Worm (Caenorhabditis elegans) whole organism, early embryonic: Measurements from ENCODE around the gene dyf-4.

Source experiments
- B0310.2 ChIP-seq: sonication (generic microtip); optimal IDR thresholded peaks from 2 replicates; lab custom pipeline; 2016; ENCODE audit warnings: mild to moderate bottlenecking, missing genetic modification characterization, missing compliant biosample characterization
- F13C5.2 ChIP-seq: sonication (generic microtip); optimal IDR thresholded peaks from 2 replicates; lab custom pipeline; 2017; ENCODE audit warnings: mild to moderate bottlenecking, missing genetic modification characterization, inconsistent platforms, missing compliant biosample characterization
- aly-1 ChIP-seq: sonication (generic microtip); optimal IDR thresholded peaks from 2 replicates; lab custom pipeline; 2016; ENCODE audit warnings: missing genetic modification characterization, missing compliant biosample characterization
- ama-1 ChIP-seq: fragments of 150-350 bp; optimal IDR thresholded peaks from 2 replicates; lab custom pipeline; 2014
- ceh-13 ChIP-seq: fragments of 200-800 bp; sonication (Bioruptor generic); optimal IDR thresholded peaks from 2 replicates; lab custom pipeline; 2018; ENCODE audit warnings: mild to moderate bottlenecking, missing genetic modification characterization, missing compliant biosample characterization
- ceh-36 ChIP-seq: sonication (generic microtip); optimal IDR thresholded peaks from 2 replicates; lab custom pipeline; 2016; ENCODE audit warnings: missing genetic modification characterization, inconsistent platforms, missing compliant biosample characterization
- ets-7 ChIP-seq: sonication (generic microtip); optimal IDR thresholded peaks from 2 replicates; lab custom pipeline; 2016; ENCODE audit warnings: missing genotype, missing genetic modification characterization, missing compliant biosample characterization
- flt-1 ChIP-seq: fragments of 200-800 bp; sonication (Bioruptor generic); IDR thresholded peaks from 2 replicates; pipeline ENCODE4 v1.3.6; 2022; ENCODE audit warnings: missing genetic modification characterization, missing compliant biosample characterization
- hmbx-1 ChIP-seq: sonication (generic microtip); optimal IDR thresholded peaks from 2 replicates; lab custom pipeline; 2016; ENCODE audit warnings: mild to moderate bottlenecking, missing genetic modification characterization, missing compliant biosample characterization
- hmg-4 ChIP-seq: fragments of 200-800 bp; sonication (Bioruptor generic); optimal IDR thresholded peaks from 2 replicates; lab custom pipeline; 2018; ENCODE audit warnings: mild to moderate bottlenecking, missing genetic modification characterization, missing compliant biosample characterization
- hnd-1 ChIP-seq: sonication (generic microtip); optimal IDR thresholded peaks from 2 replicates; lab custom pipeline; 2016; ENCODE audit warnings: missing genetic modification characterization, missing compliant biosample characterization
- pes-1 ChIP-seq: fragments of 200-800 bp; sonication (Bioruptor generic); IDR thresholded peaks from 2 replicates; pipeline ENCODE4 v1.3.6; 2022; ENCODE audit warnings: missing genetic modification reagents, missing genetic modification characterization, missing compliant biosample characterization
- scrt-1 ChIP-seq: fragments of 200-800 bp; sonication (Bioruptor generic); IDR thresholded peaks from 2 replicates; pipeline ENCODE4 v1.3.6; 2022; ENCODE audit warnings: missing genetic modification characterization, missing compliant biosample characterization
- sea-1 ChIP-seq: fragments of 200-800 bp; sonication (Bioruptor generic); conservative IDR thresholded peaks from 2 replicates; pipeline ENCODE4 v1.3.6; 2022; ENCODE audit warnings: missing genetic modification characterization, missing compliant biosample characterization
- tbx-11 ChIP-seq: fragments of 200-800 bp; sonication (Bioruptor generic); IDR thresholded peaks from 2 replicates; pipeline ENCODE4 v1.3.6; 2022; ENCODE audit warnings: missing genetic modification characterization, missing compliant biosample characterization
- tbx-37 ChIP-seq: fragments of 200-800 bp; sonication (Bioruptor generic); conservative IDR thresholded peaks from 2 replicates; pipeline ENCODE4 v1.3.6; 2022; ENCODE audit warnings: missing genetic modification reagents, missing genetic modification characterization, missing compliant biosample characterization
- tra-4 ChIP-seq: sonication (generic microtip); optimal IDR thresholded peaks from 2 replicates; lab custom pipeline; 2017; ENCODE audit warnings: missing genetic modification characterization, missing compliant biosample characterization

The dyf-4 gene

ce11 chrV:12525526-12525925, at the start of gene dyf-4:
Gene dyf-4 (minus strand): TSS chrV:12525738.
- TF ChIP-seq tbx-37 (no peak), B0310.2 (tag; lab: Kevin White, UChicago) (no peak), sea-1 (GFP tag; lab: Robert Waterston, UW) (no peak), ceh-13 (GFP tag; lab: Kevin White, UChicago) (no peak), ama-1 (lab: Kevin White, UChicago) (no peak), tra-4 (tag; lab: Kevin White, UChicago) (no peak), F13C5.2 (tag; lab: Kevin White, UChicago) (no peak), tbx-11 (GFP tag; lab: Robert Waterston, UW) (no peak), hmbx-1 (tag; lab: Kevin White, UChicago) (no peak), ets-7 (tag; lab: Kevin White, UChicago) (no peak), pes-1 (GFP tag; lab: Robert Waterston, UW) (no peak), hnd-1 (no peak), flt-1 (GFP tag; lab: Robert Waterston, UW) (no peak), scrt-1 (GFP tag; lab: Robert Waterston, UW) (no peak), aly-1 (tag; lab: Kevin White, UChicago) (no peak), ceh-36 (tag; lab: Kevin White, UChicago) (no peak), hmg-4 (GFP tag; lab: Kevin White, UChicago) (no peak)

ce11 chrV:12570271-12570670, 44.7 kb upstream of the dyf-4 start:
- no peak for TF ChIP-seq sea-1 (GFP tag; lab: Robert Waterston, UW)
- no peak for TF ChIP-seq ama-1 (lab: Kevin White, UChicago)
- TF ChIP-seq flt-1 (GFP tag; lab: Robert Waterston, UW): no peak
- no peak for TF ChIP-seq ceh-36 (tag; lab: Kevin White, UChicago)

- TF ChIP-seq F13C5.2 (tag; lab: Kevin White, UChicago) (no peak), ama-1 (lab: Kevin White, UChicago) (no peak)
Observed at ce11 chrV:12567850-12568249, 42.3 kb upstream of the dyf-4 start, which contains the start of gene E02A10.4. Gene E02A10.4 (minus strand): TSS chrV:12567950.

DNA sequence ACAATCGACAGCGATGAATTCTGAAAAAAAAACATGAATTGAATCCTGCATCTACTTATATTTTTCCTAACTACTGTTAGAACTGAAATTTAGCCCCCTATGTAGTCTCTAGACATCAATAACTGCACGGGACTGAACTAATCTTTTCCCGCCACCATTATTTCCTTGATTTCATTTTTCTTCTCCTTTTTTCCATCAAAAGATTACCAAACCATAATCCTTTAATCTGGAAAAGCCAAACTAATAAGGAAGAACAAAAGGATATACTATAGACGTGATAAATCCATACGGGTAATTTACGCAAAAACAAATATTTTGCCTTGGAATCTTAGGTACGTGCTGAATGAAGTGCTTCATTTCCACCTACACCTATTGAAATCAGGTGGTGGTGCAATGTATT, 41.8 kb upstream of the dyf-4 start:
- TF ChIP-seq hmbx-1 (tag; lab: Kevin White, UChicago) (no peak), tbx-11 (GFP tag; lab: Robert Waterston, UW) (no peak), ceh-13 (GFP tag; lab: Kevin White, UChicago) (no peak), ceh-36 (tag; lab: Kevin White, UChicago) (no peak), tra-4 (tag; lab: Kevin White, UChicago) (no peak), ets-7 (tag; lab: Kevin White, UChicago) (no peak), aly-1 (tag; lab: Kevin White, UChicago) (no peak), pes-1 (GFP tag; lab: Robert Waterston, UW) (no peak), sea-1 (GFP tag; lab: Robert Waterston, UW) (no peak), ama-1 (lab: Kevin White, UChicago) (no peak), hnd-1 (no peak), flt-1 (GFP tag; lab: Robert Waterston, UW) (no peak), hmg-4 (GFP tag; lab: Kevin White, UChicago) (no peak), scrt-1 (GFP tag; lab: Robert Waterston, UW) (no peak), F13C5.2 (tag; lab: Kevin White, UChicago) (no peak), B0310.2 (tag; lab: Kevin White, UChicago) (no peak)

DNA sequence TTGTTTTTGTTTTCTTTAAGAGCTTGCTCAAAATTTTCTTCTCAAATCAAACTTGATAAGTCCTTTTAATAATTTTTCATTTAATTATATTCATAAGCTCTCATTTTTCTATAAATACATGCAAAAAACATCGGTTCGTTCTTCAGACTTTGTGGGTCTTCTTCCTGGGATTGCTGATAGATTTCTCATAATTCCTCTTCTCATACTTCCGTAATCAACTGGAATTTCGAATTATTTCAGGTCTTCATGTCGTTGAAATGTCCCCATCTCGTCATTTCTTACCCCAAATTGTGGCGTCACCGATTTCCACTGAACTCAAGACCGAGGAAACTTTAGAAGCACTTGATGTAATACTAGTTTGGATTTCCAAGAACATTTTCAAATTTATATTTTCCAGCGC, 39.4 kb upstream of the dyf-4 start:
- TF ChIP-seq ets-7 (tag; lab: Kevin White, UChicago): no peak
- TF ChIP-seq ceh-36 (tag; lab: Kevin White, UChicago): no peak
- no peak for TF ChIP-seq hmbx-1 (tag; lab: Kevin White, UChicago)
- TF ChIP-seq sea-1 (GFP tag; lab: Robert Waterston, UW): no peak
- TF ChIP-seq hnd-1: no peak

ce11 chrV:12563187-12563586, 37.6 kb upstream of the dyf-4 start, which contains the start of gene mrps-5:
Gene mrps-5 (plus strand): TSS chrV:12563487.
- TF ChIP-seq ets-7 (tag; lab: Kevin White, UChicago) (no peak), flt-1 (GFP tag; lab: Robert Waterston, UW) (no peak), tbx-37 (no peak), sea-1 (GFP tag; lab: Robert Waterston, UW) (no peak), tbx-11 (GFP tag; lab: Robert Waterston, UW) (no peak), B0310.2 (tag; lab: Kevin White, UChicago) (no peak), hmg-4 (GFP tag; lab: Kevin White, UChicago) (no peak), hnd-1 (no peak), hmbx-1 (tag; lab: Kevin White, UChicago) (no peak), aly-1 (tag; lab: Kevin White, UChicago) (no peak), pes-1 (GFP tag; lab: Robert Waterston, UW) (no peak)

ce11 chrV:12560328-12560782, 34.8 kb upstream of the dyf-4 start, which contains the start of gene sel-1:
Gene sel-1 (plus strand): TSS chrV:12560732.
- TF ChIP-seq flt-1 (GFP tag; lab: Robert Waterston, UW) (no peak), tbx-37 (no peak), ceh-36 (tag; lab: Kevin White, UChicago) (no peak), tbx-11 (GFP tag; lab: Robert Waterston, UW) (no peak), hmg-4 (GFP tag; lab: Kevin White, UChicago) (no peak), tra-4 (tag; lab: Kevin White, UChicago) (no peak), scrt-1 (GFP tag; lab: Robert Waterston, UW) (no peak), aly-1 (tag; lab: Kevin White, UChicago) (no peak), B0310.2 (tag; lab: Kevin White, UChicago) (no peak), hnd-1 (no peak), ama-1 (lab: Kevin White, UChicago) (no peak), sea-1 (GFP tag; lab: Robert Waterston, UW) (no peak), pes-1 (GFP tag; lab: Robert Waterston, UW) (no peak), hmbx-1 (tag; lab: Kevin White, UChicago) (no peak), ceh-13 (GFP tag; lab: Kevin White, UChicago) (no peak), F13C5.2 (tag; lab: Kevin White, UChicago) (no peak), ets-7 (tag; lab: Kevin White, UChicago) (no peak)
